Worm (Caenorhabditis elegans) whole organism, young adult: ENCODE data around the gene T20D4.11.

Source experiments
- atf-7 ChIP-seq: sonication (generic microtip); optimal IDR thresholded peaks from 2 replicates; lab custom pipeline; 2017; ENCODE audit warnings: mild to moderate bottlenecking, missing genetic modification characterization, missing compliant biosample characterization
- attf-5 ChIP-seq: fragments of 200-800 bp; sonication (Bioruptor generic); optimal IDR thresholded peaks from 2 replicates; lab custom pipeline; 2018; ENCODE audit warnings: mild to moderate bottlenecking, missing genetic modification characterization, missing compliant biosample characterization
- attf-6 ChIP-seq: fragments of 200-800 bp; sonication (Bioruptor generic); IDR thresholded peaks from 2 replicates; pipeline ENCODE4 v1.3.6; 2022; ENCODE audit warnings: missing genetic modification reagents, missing genetic modification characterization, missing compliant biosample characterization
- ceh-100 ChIP-seq: fragments of 200-800 bp; sonication (Bioruptor generic); IDR thresholded peaks from 2 replicates; pipeline ENCODE4 v1.3.6; 2022; ENCODE audit warnings: missing genetic modification reagents, missing genetic modification characterization, missing compliant biosample characterization
- ets-4 ChIP-seq: fragments of 200-800 bp; sonication (Bioruptor generic); optimal IDR thresholded peaks from 2 replicates; lab custom pipeline; 2018; ENCODE audit warnings: mild to moderate bottlenecking, missing genetic modification characterization, missing compliant biosample characterization
- him-1 ChIP-seq: sonication (generic microtip); optimal IDR thresholded peaks from 2 replicates; lab custom pipeline; 2016; ENCODE audit warnings: missing genotype, missing genetic modification reagents, missing genetic modification characterization, missing compliant biosample characterization
- mes-4 ChIP-seq: sonication (generic microtip); optimal IDR thresholded peaks from 2 replicates; lab custom pipeline; 2016; ENCODE audit warnings: missing genotype, missing genetic modification characterization, missing compliant biosample characterization
- snpc-1.3 ChIP-seq: sonication (generic microtip); optimal IDR thresholded peaks from 2 replicates; lab custom pipeline; 2017; ENCODE audit warnings: missing genetic modification characterization, mild to moderate bottlenecking, missing compliant biosample characterization, antibody characterized with exemption, moderate library complexity, missing genotype, missing genetic modification reagents; ENCODE audit not compliant: insufficient read depth
- somi-1 ChIP-seq: fragments of 200-800 bp; sonication (Bioruptor generic); optimal IDR thresholded peaks from 2 replicates; lab custom pipeline; 2018; ENCODE audit warnings: mild to moderate bottlenecking, missing genetic modification characterization, missing compliant biosample characterization
- unc-62 ChIP-seq: fragments of 150-350 bp; optimal IDR thresholded peaks from 2 replicates; lab custom pipeline; 2014; ENCODE audit warnings: missing biosample characterization, missing genetic modification reagents, missing genetic modification characterization
- xnd-1 ChIP-seq: sonication (generic microtip); optimal IDR thresholded peaks from 2 replicates; lab custom pipeline; 2016; ENCODE audit warnings: missing genotype, missing genetic modification reagents, missing genetic modification characterization, missing compliant biosample characterization

DNA sequence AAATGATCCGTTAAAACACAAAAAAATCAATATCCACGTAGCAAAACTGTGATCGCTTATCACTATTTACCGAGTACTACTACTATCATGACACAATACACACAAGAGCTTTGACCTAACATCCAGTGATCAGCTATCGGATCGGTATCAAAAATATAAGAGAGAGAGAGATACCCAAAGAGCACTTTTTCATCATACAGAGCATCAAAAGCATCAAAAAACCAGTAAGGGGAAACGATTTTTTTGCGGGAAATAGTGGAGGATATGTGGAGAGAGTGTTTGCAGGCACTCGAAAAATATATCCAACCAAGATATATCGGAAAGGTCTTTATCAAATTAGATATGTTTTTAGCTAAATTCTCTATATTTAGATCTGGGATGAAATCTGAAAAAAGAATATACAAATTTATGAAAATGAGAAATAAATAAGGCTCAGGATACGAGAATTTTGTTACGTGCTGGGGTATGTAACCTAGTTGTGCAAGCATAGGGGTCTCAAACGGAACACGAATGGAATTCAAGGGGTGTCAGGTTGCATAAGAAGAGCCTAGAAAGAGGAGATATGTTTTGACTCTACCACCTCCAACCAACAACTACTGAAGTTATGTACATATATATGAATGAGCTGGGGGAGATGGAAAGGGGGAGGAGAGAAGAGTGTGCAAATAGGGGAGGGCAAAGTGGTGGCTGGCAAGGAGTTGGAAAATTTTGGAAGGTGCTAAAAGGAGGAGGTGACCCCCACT, 46.8 kb downstream of the T20D4.11 start:
- TF ChIP-seq ceh-100 (no peak), ets-4 (GFP tag; lab: Kevin White, UChicago) (no peak), him-1 (tag; lab: Kevin White, UChicago) (no peak), atf-7 (no peak), snpc-1.3 (tag; lab: Kevin White, UChicago) (no peak), attf-6 (GFP tag; lab: Robert Waterston, UW) (no peak), attf-5 (no peak), xnd-1 (tag; lab: Kevin White, UChicago) (no peak), unc-62 (GFP tag; lab: Kevin White, UChicago) (no peak), somi-1 (GFP tag; lab: Kevin White, UChicago) (no peak), mes-4 (tag; lab: Kevin White, UChicago) (no peak)
